Fruit fly (Drosophila melanogaster): Measurements from ENCODE around the gene CG3078.

CG3078 gene

DNA sequence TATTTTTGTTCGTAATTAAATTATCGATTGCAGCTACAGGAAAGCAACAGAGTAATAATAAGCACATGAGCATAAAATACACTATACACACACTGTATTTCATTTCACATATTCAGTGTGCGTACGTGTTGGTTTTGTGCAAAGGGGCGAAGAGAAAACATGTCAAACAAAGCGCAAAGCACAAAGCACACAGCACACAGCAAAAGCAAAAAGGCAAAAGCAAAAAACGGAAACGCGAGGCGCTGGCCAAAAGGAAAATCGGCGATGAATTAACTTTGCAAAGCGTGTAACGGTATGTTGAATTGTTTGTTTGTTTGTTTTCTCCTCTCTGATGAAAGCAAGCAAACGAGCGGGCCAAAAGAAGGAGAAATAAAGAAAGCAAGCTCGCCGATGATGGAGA is 28.7 kb upstream of the CG3078 start (continued):
- TF ChIP-seq Gug (GFP tag; IDR thresholded peaks at IDR 0.05) (no peak), Sox14 (GFP tag; optimal IDR thresholded peaks at IDR 0.05) (peak; percentile 33), fkh (GFP tag; optimal IDR thresholded peaks at IDR 0.05) (peak; percentile 35), fd59A (GFP tag; optimal IDR thresholded peaks at IDR 0.05) (no peak), Met (GFP tag; optimal IDR thresholded peaks at IDR 0.05) (no peak)

DNA sequence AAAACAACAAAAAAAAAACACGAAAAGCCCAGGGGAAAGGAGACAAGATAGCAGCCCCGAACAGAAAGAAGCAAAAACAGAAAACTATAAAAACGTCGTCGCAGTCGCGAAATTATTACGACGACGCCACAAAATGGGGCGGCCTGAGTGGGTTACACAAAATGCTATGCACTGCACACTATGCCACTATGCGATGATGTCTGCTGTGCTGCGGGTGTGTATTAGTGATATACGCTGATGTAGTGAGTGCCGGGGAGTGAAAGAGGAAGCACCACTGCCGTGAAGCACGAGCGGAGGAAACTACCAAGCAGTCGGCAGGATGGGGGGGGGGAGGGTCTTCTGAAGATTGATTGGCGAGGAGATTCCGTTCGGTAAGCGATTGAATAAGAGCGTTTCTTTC is 27.3 kb upstream of the CG3078 start:
- TF ChIP-seq CG31627 (GFP tag; optimal IDR thresholded peaks at IDR 0.05): no peak
- TF ChIP-seq CG8119 (GFP tag; IDR thresholded peaks at IDR 0.05): 0 out of 3 replicates have a peak, but pooled peaks have one; percentile 42
- TF ChIP-seq Blimp-1 (GFP tag; optimal IDR thresholded peaks at IDR 0.05): no peak
- no peak for TF ChIP-seq CG9139 (GFP tag; optimal IDR thresholded peaks at IDR 0.05)
- TF ChIP-seq eg (GFP tag; IDR thresholded peaks at IDR 0.05): peak; percentile 52; the same call in 2 of the 3 replicates
- TF ChIP-seq ss (GFP tag; optimal IDR thresholded peaks at IDR 0.05): peak in 1 of 2 experiments; percentile 8
- TF ChIP-seq CG15336 (GFP tag; IDR thresholded peaks at IDR 0.05): peak; percentile 31; the same call in 1 of the 2 replicates
- TF ChIP-seq CG6276 (GFP tag; optimal IDR thresholded peaks at IDR 0.05): peak; percentile 18
- no peak for TF ChIP-seq Ets96B (tag; optimal IDR thresholded peaks at IDR 0.05)
- TF ChIP-seq CG11294 (GFP tag; IDR thresholded peaks at IDR 0.05): no peak
- peak; percentile 48; the same call in 2 of the 3 replicates for TF ChIP-seq CG6163 (GFP tag; IDR thresholded peaks at IDR 0.05)
- TF ChIP-seq fkh (GFP tag; optimal IDR thresholded peaks at IDR 0.05): no peak

DNA sequence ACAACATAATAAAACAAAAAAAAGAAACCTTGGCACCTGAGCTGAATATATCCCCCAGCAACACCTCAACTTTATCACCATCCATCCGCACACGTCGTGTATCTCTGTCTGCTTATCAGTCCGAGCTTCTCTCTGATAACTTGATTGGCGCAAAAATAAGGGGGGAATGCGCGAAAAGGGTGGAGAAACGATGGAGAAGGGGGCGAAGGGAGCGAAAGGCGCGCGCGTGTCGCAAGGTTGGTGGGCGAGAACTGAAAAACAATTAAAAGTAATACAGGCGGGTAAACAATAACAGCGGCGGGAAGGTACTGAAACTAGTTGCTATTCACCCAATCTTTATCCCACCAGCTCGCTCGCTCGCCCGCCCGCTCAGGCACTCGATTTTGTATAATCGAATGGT is 26.6 kb upstream of the CG3078 start:
- no peak for TF ChIP-seq net (GFP tag; optimal IDR thresholded peaks at IDR 0.05)
- TF ChIP-seq Eip78C (GFP tag): peak; percentile 52
- peak; percentile 19 for TF ChIP-seq vri (GFP tag; optimal IDR thresholded peaks at IDR 0.05)
- TF ChIP-seq fkh (GFP tag; optimal IDR thresholded peaks at IDR 0.05): peak; percentile 38

DNA sequence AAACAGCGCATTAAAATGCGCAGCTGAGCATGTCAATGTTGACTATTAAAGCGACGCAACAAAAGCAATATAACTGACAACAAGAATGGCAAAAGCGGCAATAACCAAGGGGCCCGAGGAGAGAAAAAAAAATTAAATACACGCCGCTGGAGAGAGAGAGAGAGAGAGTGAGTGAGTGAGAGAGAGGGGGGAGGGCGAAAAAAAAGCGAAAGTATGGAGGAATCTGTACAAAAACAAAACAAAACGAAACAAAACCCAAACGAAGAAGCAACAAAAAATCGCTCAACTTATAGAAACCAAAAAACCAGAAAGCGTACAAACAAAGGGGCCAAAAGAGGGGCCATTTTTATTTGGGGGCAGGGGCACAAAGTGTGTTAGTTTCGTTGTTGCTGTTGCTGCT is 23.8 kb upstream of the CG3078 start:
- TF ChIP-seq Gug (GFP tag; IDR thresholded peaks at IDR 0.05) (no peak), CG8119 (GFP tag; IDR thresholded peaks at IDR 0.05) (peak; percentile 54; the same call in 1 of the 3 replicates), Sox15 (GFP tag; optimal IDR thresholded peaks at IDR 0.05) (no peak), dsx (GFP tag; optimal IDR thresholded peaks at IDR 0.05; ENCODE audit: poor library complexity, severe bottlenecking) (no peak), esn (GFP tag; optimal IDR thresholded peaks at IDR 0.05) (no peak), Hr4 (GFP tag; optimal IDR thresholded peaks at IDR 0.05) (no peak), CG6808 (GFP tag; optimal IDR thresholded peaks at IDR 0.05) (no peak), Ets96B (tag; optimal IDR thresholded peaks at IDR 0.05) (no peak), CG15336 (GFP tag; IDR thresholded peaks at IDR 0.05) (no peak), CG34406 (GFP tag; optimal IDR thresholded peaks at IDR 0.05) (peak; percentile 15), Met (GFP tag; optimal IDR thresholded peaks at IDR 0.05) (no peak), fd85E (GFP tag; optimal IDR thresholded peaks at IDR 0.05) (no peak), Lpt (GFP tag; optimal IDR thresholded peaks at IDR 0.05) (peak; percentile 29), CG6163 (GFP tag; IDR thresholded peaks at IDR 0.05) (0 out of 3 replicates have a peak, but pooled peaks have one; percentile 50), spab (GFP tag; optimal IDR thresholded peaks at IDR 0.05) (no peak), Hr38 (GFP tag; optimal IDR thresholded peaks at IDR 0.05) (no peak), CG11762 (GFP tag; optimal IDR thresholded peaks at IDR 0.05; ENCODE audit: insufficient read depth) (no peak), Ets21C (GFP tag; optimal IDR thresholded peaks at IDR 0.05) (no peak), CG8632 (GFP tag; optimal IDR thresholded peaks at IDR 0.05) (no peak), pdm3 (GFP tag; optimal IDR thresholded peaks at IDR 0.05) (no peak), Sox14 (GFP tag; optimal IDR thresholded peaks at IDR 0.05) (no peak), lz (GFP tag; optimal IDR thresholded peaks at IDR 0.05) (no peak), topi (GFP tag; optimal IDR thresholded peaks at IDR 0.05) (no peak), CG11902 (GFP tag; optimal IDR thresholded peaks at IDR 0.05) (no peak), CG1621 (tag; optimal IDR thresholded peaks at IDR 0.05) (no peak), CG10669 (GFP tag; optimal IDR thresholded peaks at IDR 0.05) (no peak), CG3919 (GFP tag; optimal IDR thresholded peaks at IDR 0.05) (peak; percentile 1), salr (GFP tag; optimal IDR thresholded peaks at IDR 0.05) (no peak), Blimp-1 (GFP tag; optimal IDR thresholded peaks at IDR 0.05) (peak; percentile 95), Eip78C (GFP tag) (peak; percentile 10), achi (GFP tag; optimal IDR thresholded peaks at IDR 0.05) (peak; percentile 14), fkh (GFP tag; optimal IDR thresholded peaks at IDR 0.05) (no peak), CG6854 (GFP tag; optimal IDR thresholded peaks at IDR 0.05) (peak; percentile 15), CG10631 (GFP tag; optimal IDR thresholded peaks at IDR 0.05) (no peak), CG6792 (GFP tag; optimal IDR thresholded peaks at IDR 0.05) (peak; percentile 17), acj6 (GFP tag; optimal IDR thresholded peaks at IDR 0.05) (no peak)
